Fruit fly (Drosophila melanogaster) S2 (cell line): Measurements from ENCODE around the gene Cyp313a4.
A peak's percentile ranks its signal among the peaks of the same experiment; 100 is the strongest.
"Not testable (repeated sequence)": the region's sequence is repeated elsewhere in the genome, so short reads cannot be mapped to it uniquely, and the experiment has no call there.

Source experiments
- CG8478 ChIP-seq: fragments of >200 bp; optimal IDR thresholded peaks from 2 replicates; lab custom pipeline; 2018
- CTCF ChIP-seq, 2 experiments: fragments of >200 bp; optimal IDR thresholded peaks; 2 replicates each; lab custom pipeline; 2018

The Cyp313a4 gene

DNA sequence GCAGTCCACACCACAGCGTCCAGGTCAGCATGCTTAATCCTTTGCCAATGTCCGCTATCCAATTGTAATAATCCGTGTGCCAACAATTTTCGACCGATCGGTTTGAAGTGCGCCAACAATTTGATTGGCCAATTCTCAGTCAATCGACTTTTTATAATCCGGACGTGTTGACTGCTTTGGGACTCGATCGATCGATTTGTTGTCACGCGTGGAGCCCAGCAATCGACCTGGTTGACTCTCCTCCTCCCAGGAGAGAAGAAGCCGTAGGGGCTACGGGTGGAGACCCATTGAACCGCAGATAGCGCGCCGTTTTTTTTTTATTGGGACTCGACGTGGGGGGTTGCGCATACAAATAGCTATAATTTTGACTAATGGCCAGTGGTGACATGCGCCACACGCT lies at the start of gene Cyp313a4:
Gene Cyp313a4 (minus strand): TSS at position 101 of the 400 bp plus-strand sequence.
- TF ChIP-seq CTCF (optimal IDR thresholded peaks at IDR 0.05; lab: Kevin White, UChicago) = no peak
- no peak for TF ChIP-seq CG8478 (lab: Kevin White, UChicago)

DNA sequence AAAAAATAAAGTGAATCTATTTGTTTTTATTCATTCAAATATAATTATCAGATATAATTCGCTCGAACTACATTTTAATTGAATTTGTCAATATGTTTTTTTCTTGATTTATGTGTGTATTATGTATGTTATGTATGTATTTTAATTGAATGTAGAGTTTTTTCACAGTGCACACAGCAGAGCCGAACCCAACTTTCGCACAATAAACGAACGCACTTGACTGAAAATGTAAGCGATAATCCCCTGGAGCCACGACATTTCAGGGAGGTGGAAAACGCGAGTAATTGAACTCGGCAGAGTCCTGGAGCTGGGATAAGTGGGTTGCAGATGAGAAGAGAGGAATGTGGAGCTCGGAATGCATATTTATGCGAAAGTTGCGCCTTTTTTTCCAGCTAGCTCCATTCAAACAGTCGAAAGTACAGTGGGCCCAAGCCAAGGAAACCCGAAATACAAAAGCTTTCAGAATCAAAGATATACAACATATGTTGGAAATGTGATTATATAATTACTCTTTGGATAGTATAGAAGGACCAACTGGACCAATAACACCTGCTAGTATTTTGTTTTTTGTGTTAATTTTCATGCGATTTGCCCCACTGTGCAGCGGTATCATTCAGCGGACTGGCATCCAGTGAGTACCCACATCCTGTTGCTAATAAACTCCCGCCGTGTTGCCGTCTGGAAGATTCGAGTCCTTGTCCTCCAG lies 46.9 kb upstream of the Cyp313a4 start:
- TF ChIP-seq CG8478 (lab: Kevin White, UChicago) = no peak

DNA sequence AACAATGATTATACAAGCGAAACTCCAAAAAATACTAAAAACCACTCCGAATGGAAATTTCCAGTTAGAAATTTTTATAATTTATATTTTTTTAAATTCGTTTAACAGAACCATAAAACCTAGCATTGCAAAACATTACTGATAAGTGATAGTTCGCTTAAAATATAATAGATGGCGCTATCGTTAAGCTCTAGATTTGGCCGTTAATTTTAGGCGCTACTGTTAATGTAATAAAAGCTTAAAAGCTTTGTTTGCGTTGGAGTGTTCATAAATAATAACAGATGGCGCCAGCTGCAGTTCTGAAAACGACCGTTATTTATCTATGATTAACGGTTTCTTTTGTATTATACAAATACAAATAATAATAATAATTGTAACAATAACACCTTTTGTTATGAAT lies 42.6 kb upstream of the Cyp313a4 start:
- TF ChIP-seq CG8478 (lab: Kevin White, UChicago) (no peak), CTCF (optimal IDR thresholded peaks at IDR 0.05; lab: Kevin White, UChicago) (peak; percentile 6 to 71)

DNA sequence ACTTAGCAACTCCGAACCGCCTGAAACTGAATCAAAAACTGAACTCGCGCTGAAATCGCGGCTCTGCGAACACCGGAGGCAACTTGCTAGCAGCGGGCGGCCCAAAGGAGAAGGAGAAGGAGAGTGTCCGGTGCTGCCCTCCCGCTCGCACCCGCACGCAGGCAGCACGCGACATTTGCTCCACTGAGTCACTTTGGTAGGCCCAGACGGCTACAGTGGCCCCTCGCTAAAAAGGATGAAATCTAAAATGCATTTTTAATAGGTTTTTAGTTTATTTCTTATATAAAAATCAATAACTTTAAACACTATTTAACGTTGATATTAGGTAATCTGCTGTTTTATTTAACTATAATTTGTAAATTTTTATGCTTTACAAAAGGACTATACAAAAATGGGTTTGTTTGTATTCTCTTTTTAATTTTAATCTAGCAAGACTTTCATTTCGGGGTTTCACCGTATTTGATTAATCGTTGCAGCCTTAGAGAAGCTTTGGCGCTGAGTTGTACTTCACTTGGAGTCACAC lies 41.3 kb upstream of the Cyp313a4 start, which contains the start of gene Men:
Gene Men (minus strand): TSS at position 51 of the 523 bp plus-strand sequence.
- no peak for TF ChIP-seq CG8478 (lab: Kevin White, UChicago)
- no peak for TF ChIP-seq CTCF (optimal IDR thresholded peaks at IDR 0.05; lab: Kevin White, UChicago)

DNA sequence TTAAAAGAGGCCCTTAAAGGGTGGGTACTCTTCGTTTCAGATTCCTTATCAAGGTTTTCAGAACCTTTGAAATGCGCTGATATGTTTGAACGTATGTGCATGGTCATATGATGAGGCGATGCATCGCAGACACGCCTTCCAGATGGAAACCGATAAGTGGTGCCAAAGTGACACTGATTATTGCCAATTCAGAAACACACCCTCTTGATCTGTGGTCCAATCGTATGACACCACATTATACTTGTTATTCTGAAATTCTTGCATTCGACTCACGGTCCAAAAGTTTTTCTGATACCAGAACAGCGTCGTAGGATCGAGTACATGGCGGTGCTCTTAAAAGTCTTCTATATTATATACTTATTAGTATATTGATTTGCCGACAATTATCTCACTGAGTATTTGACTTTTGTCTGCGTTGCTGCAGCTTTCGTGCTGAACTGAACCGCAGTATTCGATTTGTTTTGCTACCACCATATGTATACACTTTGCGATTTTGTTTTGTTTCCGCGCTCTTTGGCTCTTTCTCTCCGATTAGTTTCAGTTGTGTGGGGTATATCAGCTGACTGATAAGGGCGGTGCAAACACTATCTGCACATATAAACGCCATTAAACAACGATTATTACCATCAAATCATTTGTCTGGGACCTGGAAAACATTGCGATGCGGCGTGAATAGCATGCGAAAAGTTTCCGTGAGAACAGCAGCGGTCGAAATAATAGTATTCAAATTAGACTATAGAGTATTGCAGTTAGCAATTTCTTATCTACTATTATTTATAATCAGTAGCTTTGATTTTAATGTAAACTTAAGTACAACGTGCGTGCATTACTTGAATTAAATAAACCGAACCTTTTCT lies 39.4 kb upstream of the Cyp313a4 start:
- no peak for TF ChIP-seq CG8478 (lab: Kevin White, UChicago)
- no peak for TF ChIP-seq CTCF (optimal IDR thresholded peaks at IDR 0.05; lab: Kevin White, UChicago)

dm6 chr3R:12719627-12720343 lies 38.6 kb upstream of the Cyp313a4 start:
- TF ChIP-seq CTCF (optimal IDR thresholded peaks at IDR 0.05; lab: Kevin White, UChicago) (no peak), CG8478 (lab: Kevin White, UChicago) (no peak)

- TF ChIP-seq CTCF (optimal IDR thresholded peaks at IDR 0.05; lab: Kevin White, UChicago) (no peak), CG8478 (lab: Kevin White, UChicago) (no peak)
Observed at dm6 chr3R:12718536-12719033, 37.4 kb upstream of the Cyp313a4 start.

dm6 chr3R:12717588-12718535 lies 36.7 kb upstream of the Cyp313a4 start:
- TF ChIP-seq CTCF (optimal IDR thresholded peaks at IDR 0.05; lab: Kevin White, UChicago) = no peak
- TF ChIP-seq CG8478 (lab: Kevin White, UChicago) = no peak

DNA sequence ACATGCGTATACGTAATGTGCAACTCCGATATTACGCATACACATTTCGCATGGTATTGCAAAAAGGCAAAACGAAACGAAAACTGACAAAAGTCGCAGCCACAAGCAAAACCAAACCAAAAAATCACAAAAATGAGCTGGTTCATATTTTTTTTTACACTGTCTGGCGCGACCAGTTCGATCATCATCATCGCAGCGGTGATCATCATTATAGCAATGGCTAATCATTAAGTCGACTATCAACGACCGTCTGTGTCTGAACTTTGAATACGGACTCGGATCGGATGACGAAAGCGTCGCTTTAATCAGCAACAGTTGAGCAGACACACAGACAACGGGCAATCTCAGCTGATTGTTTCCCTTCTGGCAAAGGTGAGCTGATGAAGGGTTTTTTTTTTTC lies 35.7 kb upstream of the Cyp313a4 start:
- TF ChIP-seq CTCF (optimal IDR thresholded peaks at IDR 0.05; lab: Kevin White, UChicago) = no peak
- TF ChIP-seq CG8478 (lab: Kevin White, UChicago) = no peak

dm6 chr3R:12716251-12716650 lies 35.1 kb upstream of the Cyp313a4 start:
- no peak for TF ChIP-seq CTCF (optimal IDR thresholded peaks at IDR 0.05; lab: Kevin White, UChicago)
- no peak for TF ChIP-seq CG8478 (lab: Kevin White, UChicago)

- no peak for TF ChIP-seq CTCF (optimal IDR thresholded peaks at IDR 0.05; lab: Kevin White, UChicago)
- TF ChIP-seq CG8478 (lab: Kevin White, UChicago) = no peak
Observed at dm6 chr3R:12715253-12715652, 34.1 kb upstream of the Cyp313a4 start.

DNA sequence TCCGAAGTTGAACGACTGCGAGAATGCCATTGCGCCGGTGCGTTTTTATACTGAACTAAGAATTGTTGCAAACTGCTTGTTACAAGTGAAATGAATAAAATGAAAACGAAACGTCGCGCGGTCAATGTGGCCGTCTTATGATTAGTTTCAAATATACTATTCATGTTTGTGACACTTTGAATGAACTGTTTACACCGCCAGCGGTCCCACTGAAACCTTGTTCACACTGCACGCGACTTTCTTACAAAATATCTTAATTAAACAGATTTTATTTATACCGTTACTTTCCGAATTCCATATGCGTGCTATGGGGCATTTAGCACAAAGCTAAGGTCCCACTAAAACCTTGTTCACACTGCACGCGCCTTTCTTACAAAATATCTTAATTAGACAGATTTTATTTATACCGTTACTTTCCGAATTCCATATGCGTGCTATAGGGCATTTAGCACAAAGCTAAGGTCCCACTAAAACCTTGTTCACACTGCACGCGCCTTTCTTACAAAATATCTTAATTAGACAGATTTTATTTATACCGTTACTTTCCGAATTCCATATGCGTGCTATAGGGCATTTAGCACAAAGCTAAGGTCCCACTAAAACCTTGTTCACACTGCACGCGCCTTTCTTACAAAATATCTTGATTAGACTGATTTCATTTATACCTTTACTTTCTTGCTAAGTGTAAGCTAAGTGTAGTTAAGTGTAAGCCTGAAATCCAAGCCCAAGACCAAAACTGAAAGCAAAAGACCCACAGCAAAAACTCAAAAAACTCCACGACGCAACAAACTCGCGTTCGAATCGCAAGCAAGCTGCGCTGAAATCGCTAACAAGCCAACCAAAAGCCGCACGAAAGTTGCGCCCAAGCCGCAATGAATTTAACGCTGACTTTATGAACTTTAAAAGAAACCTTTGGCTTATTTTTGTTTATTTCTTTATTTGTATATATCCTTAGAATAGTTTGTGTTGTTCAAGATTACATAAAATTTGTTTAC lies 31.3 kb upstream of the Cyp313a4 start, which contains the start of gene PolQ:
Gene PolQ (minus strand): TSS at position 122 of the 995 bp plus-strand sequence.
- TF ChIP-seq CG8478 (lab: Kevin White, UChicago); CTCF (optimal IDR thresholded peaks at IDR 0.05; lab: Kevin White, UChicago): not testable (repeated sequence)
